Fruit fly (Drosophila melanogaster) whole organism, embryonic: ENCODE measurements around the gene CG43954.
A peak's percentile ranks its signal among the peaks of the same experiment; 100 is the strongest.

Source experiments
- ATbp ChIP-seq: fragments of 200-800 bp; sonication (Bioruptor generic); optimal IDR thresholded peaks from 2 replicates; lab custom pipeline; 2017; ENCODE audit warnings: missing biosample characterization, mild to moderate bottlenecking, missing genetic modification characterization, missing genetic modification reagents
- BtbVII ChIP-seq: fragments of 200-800 bp; sonication (Bioruptor generic); optimal IDR thresholded peaks from 3 replicates; lab custom pipeline; 2017; ENCODE audit warnings: missing biosample characterization, mild to moderate bottlenecking, missing genetic modification characterization
- Bteb2 ChIP-seq: fragments of 200-800 bp; sonication (Bioruptor generic); optimal IDR thresholded peaks from 2 replicates; lab custom pipeline; 2016; ENCODE audit warnings: missing biosample characterization, missing genetic modification characterization
- CG10267 ChIP-seq: fragments of 200-800 bp; sonication (Bioruptor generic); optimal IDR thresholded peaks from 2 replicates; lab custom pipeline; 2018; ENCODE audit warnings: missing biosample characterization, mild to moderate bottlenecking, missing genetic modification characterization, moderate library complexity
- CG10543 ChIP-seq: fragments of 200-800 bp; sonication (Bioruptor generic); optimal IDR thresholded peaks from 3 replicates; lab custom pipeline; 2017; ENCODE audit warnings: missing biosample characterization, mild to moderate bottlenecking, missing genetic modification characterization, moderate library complexity
- CG11247 ChIP-seq: fragments of 200-800 bp; sonication (Bioruptor generic); IDR thresholded peaks from 2 replicates; pipeline ENCODE4 v1.3.6; 2022; ENCODE audit warnings: missing biosample characterization, missing genetic modification characterization
- CG12219 ChIP-seq: fragments of 200-800 bp; sonication (Bioruptor generic); optimal IDR thresholded peaks from 3 replicates; lab custom pipeline; 2018; ENCODE audit warnings: missing biosample characterization, mild to moderate bottlenecking, missing genetic modification characterization
- CG1233 ChIP-seq: fragments of 200-800 bp; sonication (Bioruptor generic); optimal IDR thresholded peaks from 4 replicates; lab custom pipeline; 2018; ENCODE audit warnings: missing biosample characterization, mild to moderate bottlenecking, missing genetic modification characterization
- CG12659 ChIP-seq: fragments of 200-800 bp; sonication (Bioruptor generic); optimal IDR thresholded peaks from 3 replicates; lab custom pipeline; 2017; ENCODE audit warnings: mild to moderate bottlenecking, missing biosample characterization, missing genetic modification reagents, missing genetic modification characterization
- CG13296 ChIP-seq: fragments of 200-800 bp; sonication (Bioruptor generic); optimal IDR thresholded peaks from 3 replicates; lab custom pipeline; 2018; ENCODE audit warnings: missing biosample characterization, mild to moderate bottlenecking, missing genetic modification characterization
- CG13424 ChIP-seq: fragments of 200-800 bp; sonication (Bioruptor generic); optimal IDR thresholded peaks from 2 replicates; lab custom pipeline; 2019; ENCODE audit warnings: missing biosample characterization, mild to moderate bottlenecking, missing genetic modification characterization, moderate library complexity
- CG14014 ChIP-seq: fragments of 200-800 bp; sonication (Bioruptor generic); IDR thresholded peaks from 2 replicates; pipeline ENCODE4 v1.3.6; 2022; ENCODE audit warnings: missing biosample characterization, missing genetic modification characterization
- CG14667 ChIP-seq: fragments of 200-800 bp; sonication (Bioruptor generic); IDR thresholded peaks from 2 replicates; pipeline ENCODE4 v1.3.6; 2022; ENCODE audit warnings: missing biosample characterization, missing genetic modification characterization
- CG1792 ChIP-seq: fragments of 200-800 bp; sonication (Bioruptor generic); optimal IDR thresholded peaks from 2 replicates; lab custom pipeline; 2016; ENCODE audit warnings: missing biosample characterization, missing genetic modification characterization
- CG18011 ChIP-seq: fragments of 200-800 bp; sonication (Bioruptor generic); optimal IDR thresholded peaks from 2 replicates; lab custom pipeline; 2017; ENCODE audit warnings: missing biosample characterization, missing genetic modification characterization, mild to moderate bottlenecking, moderate library complexity, missing genotype
- CG32532 ChIP-seq: fragments of 200-800 bp; sonication (Bioruptor generic); IDR thresholded peaks from 2 replicates; pipeline ENCODE4 v1.3.6; 2022; ENCODE audit warnings: missing biosample characterization, missing genetic modification characterization
- CG6254 ChIP-seq: fragments of 200-800 bp; sonication (Bioruptor generic); optimal IDR thresholded peaks from 3 replicates; lab custom pipeline; 2017; ENCODE audit warnings: mild to moderate bottlenecking, missing biosample characterization, missing genetic modification reagents, missing genetic modification characterization
- CG6654 ChIP-seq: fragments of 200-800 bp; sonication (Bioruptor generic); optimal IDR thresholded peaks from 2 replicates; lab custom pipeline; 2017; ENCODE audit warnings: missing biosample characterization, mild to moderate bottlenecking, missing genetic modification characterization
- CG6689 ChIP-seq: fragments of 200-800 bp; sonication (Bioruptor generic); IDR thresholded peaks from 2 replicates; pipeline ENCODE4 v1.3.6; 2022; ENCODE audit warnings: missing biosample characterization, missing genetic modification characterization
- CG6813 ChIP-seq: fragments of 200-800 bp; sonication (Bioruptor generic); optimal IDR thresholded peaks from 2 replicates; lab custom pipeline; 2017; ENCODE audit warnings: missing biosample characterization, missing genetic modification characterization, mild to moderate bottlenecking, moderate library complexity, missing genetic modification reagents
- CG6854 ChIP-seq: fragments of 200-800 bp; sonication (Bioruptor generic); optimal IDR thresholded peaks from 3 replicates; lab custom pipeline; 2017; ENCODE audit warnings: missing biosample characterization, mild to moderate bottlenecking, missing genetic modification characterization
- CG7372 ChIP-seq: fragments of 200-800 bp; sonication (Bioruptor generic); IDR thresholded peaks from 2 replicates; pipeline ENCODE4 v1.3.6; 2022; ENCODE audit warnings: missing biosample characterization, missing genetic modification characterization
- CrebB ChIP-seq: fragments of 200-800 bp; sonication (Bioruptor generic); optimal IDR thresholded peaks from 3 replicates; lab custom pipeline; 2018; ENCODE audit warnings: missing biosample characterization, mild to moderate bottlenecking, missing genetic modification characterization
- D ChIP-seq, 2 experiments: fragments of 200-800 bp in 1 of 2; fragments of >200 bp in 1 of 2; sonication (Bioruptor generic) in 1 of 2; optimal IDR thresholded peaks; 2 replicates in 1 of 2; 3 replicates in 1 of 2; lab custom pipeline; 2017; ENCODE audit warnings: mild to moderate bottlenecking in 1 of 2, missing biosample characterization in 1 of 2, missing genetic modification characterization in 1 of 2, missing genetic modification reagents in 1 of 2
- D19A ChIP-seq: fragments of 200-800 bp; optimal IDR thresholded peaks from 3 replicates; lab custom pipeline; 2019; ENCODE audit warnings: missing biosample characterization, mild to moderate bottlenecking, missing genetic modification characterization, moderate library complexity
- Hr78 ChIP-seq, 2 experiments: fragments of 200-800 bp in 1 of 2; fragments of >200 bp in 1 of 2; sonication (Bioruptor generic) in 1 of 2; optimal IDR thresholded peaks; 2 replicates each; lab custom pipeline; 2017 to 2019; ENCODE audit warnings: missing biosample characterization in 2 of 2, missing genetic modification characterization in 2 of 2, mild to moderate bottlenecking in 1 of 2, moderate library complexity in 1 of 2
- Lim3 ChIP-seq: fragments of 200-800 bp; sonication (Bioruptor generic); IDR thresholded peaks from 2 replicates; pipeline ENCODE4 v1.3.6; 2022; ENCODE audit warnings: missing biosample characterization, missing genetic modification characterization
- Med ChIP-seq: fragments of 200-800 bp; sonication (Bioruptor generic); peaks from one replicate; lab custom pipeline; 2016; ENCODE audit warnings: missing biosample characterization, missing genetic modification characterization, mild to moderate bottlenecking, inconsistent platforms, moderate library complexity
- Myb ChIP-seq: fragments of 200-800 bp; sonication (Bioruptor generic); optimal IDR thresholded peaks from 2 replicates; lab custom pipeline; 2016; ENCODE audit warnings: missing biosample characterization, missing genetic modification characterization
- bsh ChIP-seq, 2 experiments: fragments of 200-800 bp; sonication (Bioruptor generic); optimal IDR thresholded peaks; 2 replicates each; lab custom pipeline; 2017 to 2018; ENCODE audit warnings: mild to moderate bottlenecking in 2 of 2, missing biosample characterization in 2 of 2, missing genetic modification characterization in 2 of 2, moderate library complexity in 1 of 2
- chinmo ChIP-seq: fragments of 200-800 bp; sonication (Bioruptor generic); IDR thresholded peaks from 4 replicates; pipeline ENCODE4 v1.3.6; 2022; ENCODE audit warnings: missing biosample characterization, missing genetic modification characterization; ENCODE audit not compliant: partially characterized antibody
- ci ChIP-seq: fragments of 200-800 bp; sonication (Bioruptor generic); IDR thresholded peaks from 3 replicates; pipeline ENCODE4 v1.3.6; 2022; ENCODE audit warnings: missing biosample characterization, missing genetic modification characterization
- cwo ChIP-seq: fragments of 200-800 bp; sonication (Bioruptor generic); optimal IDR thresholded peaks from 3 replicates; lab custom pipeline; 2017; ENCODE audit warnings: missing biosample characterization, missing genetic modification characterization, mild to moderate bottlenecking, moderate library complexity, missing genetic modification reagents
- dysf ChIP-seq: fragments of 200-800 bp; sonication (Bioruptor generic); IDR thresholded peaks from 3 replicates; pipeline ENCODE4 v1.3.6; 2022; ENCODE audit warnings: missing biosample characterization, missing genetic modification characterization
- fd64A ChIP-seq: fragments of 200-800 bp; sonication (Bioruptor generic); optimal IDR thresholded peaks from 3 replicates; lab custom pipeline; 2018; ENCODE audit warnings: missing biosample characterization, mild to moderate bottlenecking, missing genetic modification characterization
- fu2 ChIP-seq: fragments of 200-800 bp; sonication (Bioruptor generic); optimal IDR thresholded peaks from 2 replicates; lab custom pipeline; 2016; ENCODE audit warnings: missing biosample characterization, missing genetic modification characterization
- jigr1 ChIP-seq: fragments of 200-800 bp; sonication (Bioruptor generic); IDR thresholded peaks from 3 replicates; pipeline ENCODE4 v1.3.6; 2022; ENCODE audit warnings: missing biosample characterization, missing genetic modification characterization
- mirr ChIP-seq: fragments of 200-800 bp; sonication (Bioruptor generic); optimal IDR thresholded peaks from 3 replicates; lab custom pipeline; 2018; ENCODE audit warnings: missing biosample characterization, mild to moderate bottlenecking, missing genetic modification characterization
- peb ChIP-seq: fragments of 200-800 bp; sonication (Bioruptor generic); IDR thresholded peaks from 2 replicates; pipeline ENCODE4 v1.3.6; 2022; ENCODE audit warnings: missing biosample characterization, missing genetic modification characterization
- pho ChIP-seq: fragments of 200-800 bp; sonication (Bioruptor generic); optimal IDR thresholded peaks from 2 replicates; lab custom pipeline; 2016; ENCODE audit warnings: missing biosample characterization, missing genetic modification characterization
- pros ChIP-seq: fragments of 200-800 bp; sonication (Bioruptor generic); optimal IDR thresholded peaks from 3 replicates; lab custom pipeline; 2019; ENCODE audit warnings: missing biosample characterization, mild to moderate bottlenecking, missing genetic modification characterization, moderate library complexity
- schlank ChIP-seq: fragments of 200-800 bp; sonication (Bioruptor generic); optimal IDR thresholded peaks from 2 replicates; lab custom pipeline; 2018; ENCODE audit warnings: missing biosample characterization, mild to moderate bottlenecking, missing genetic modification characterization
- sens ChIP-seq: fragments of 200-800 bp; sonication (Bioruptor generic); peaks from one replicate; lab custom pipeline; 2016; ENCODE audit warnings: missing biosample characterization, missing genetic modification characterization
- sima ChIP-seq: fragments of 200-800 bp; sonication (Bioruptor generic); optimal IDR thresholded peaks from 2 replicates; lab custom pipeline; 2016; ENCODE audit warnings: missing biosample characterization, missing genetic modification characterization
- sug ChIP-seq: fragments of 200-800 bp; optimal IDR thresholded peaks from 2 replicates; lab custom pipeline; 2019; ENCODE audit warnings: missing biosample characterization, mild to moderate bottlenecking, missing genetic modification characterization, moderate library complexity
- tup ChIP-seq: fragments of 200-800 bp; sonication (Bioruptor generic); optimal IDR thresholded peaks from 2 replicates; lab custom pipeline; 2016; ENCODE audit warnings: missing biosample characterization, mild to moderate bottlenecking, missing genetic modification characterization, moderate library complexity

Gene CG43954

dm6 chr3L:16670195-16670594, 41.3 kb downstream of the CG43954 start (continued):
- TF ChIP-seq CG6813 (peak; percentile 20), mirr (GFP tag; lab: Kevin White, UChicago) (peak; percentile 79), fu2 (no peak), CG18011 (GFP tag; lab: Kevin White, UChicago) (no peak), CG32532 (GFP tag; lab: Robert Waterston, UW) (no peak), CG13296 (GFP tag; lab: Kevin White, UChicago) (peak; percentile 19), fd64A (GFP tag; lab: Kevin White, UChicago) (peak; percentile 11), sima (GFP tag; lab: Kevin White, UChicago) (no peak), peb (no peak), ci (GFP tag; lab: Robert Waterston, UW) (0 out of 3 replicates have a peak, but pooled peaks have one; percentile 26), D (optimal IDR thresholded peaks at IDR 0.05; lab: Kevin White, UChicago) (no peak), D (GFP tag; optimal IDR thresholded peaks at IDR 0.05; lab: Kevin White, UChicago) (no peak), CG6254 (GFP tag; lab: Kevin White, UChicago) (peak; percentile 28), CG14014 (GFP tag; lab: Robert Waterston, UW) (peak; percentile 23; the same call in 1 of the 2 replicates), sug (tag; lab: Kevin White, UChicago) (peak; percentile 57), schlank (peak; percentile 42), CG12219 (GFP tag; lab: Kevin White, UChicago) (peak; percentile 5), CG10543 (GFP tag; lab: Kevin White, UChicago) (peak; percentile 59), sens (no peak), pho (peak; percentile 10), CG12659 (GFP tag; lab: Kevin White, UChicago) (peak; percentile 25), bsh (GFP tag; optimal IDR thresholded peaks at IDR 0.05; lab: Kevin White, UChicago) (no peak), Med (GFP tag; lab: Kevin White, UChicago) (peak; percentile 83), CrebB (tag; lab: Kevin White, UChicago) (peak; percentile 2), CG1233 (GFP tag; lab: Kevin White, UChicago) (peak; percentile 3), ATbp (peak; percentile 52), CG13424 (peak; percentile 12), CG14667 (GFP tag; lab: Robert Waterston, UW) (no peak), cwo (GFP tag; lab: Kevin White, UChicago) (peak; percentile 28)

- 0 out of 4 replicates have a peak, but pooled peaks have one; percentile 23 for TF ChIP-seq chinmo (GFP tag; lab: Robert Waterston, UW)
- 0 out of 2 replicates have a peak, but pooled peaks have one; percentile 20 for TF ChIP-seq CG11247 (GFP tag; lab: Robert Waterston, UW)
- peak; percentile 48 for TF ChIP-seq Med (GFP tag; lab: Kevin White, UChicago)
- TF ChIP-seq Hr78 (GFP tag; optimal IDR thresholded peaks at IDR 0.05; lab: Kevin White, UChicago), result peak in 1 of 2 experiments; percentile 69
- TF ChIP-seq dysf (GFP tag; lab: Robert Waterston, UW), result no peak
Measured at dm6 chr3L:16668797-16669196, 42.7 kb downstream of the CG43954 start.

dm6 chr3L:16667663-16668465, 43.6 kb downstream of the CG43954 start, which contains the start of gene Galphaf:
Gene Galphaf, minus strand, starts transcription at chr3L:16667934.
- TF ChIP-seq Lim3 (GFP tag; lab: Robert Waterston, UW), result 0 out of 2 replicates have a peak, but pooled peaks have one; percentile 9
- no peak for TF ChIP-seq CG7372 (GFP tag; lab: Robert Waterston, UW)
- no peak for TF ChIP-seq D19A (tag; lab: Kevin White, UChicago)
- TF ChIP-seq CG10267 (tag; lab: Kevin White, UChicago), result no peak
- TF ChIP-seq BtbVII, result peak; percentile 2
- TF ChIP-seq CG6854 (GFP tag; lab: Kevin White, UChicago), result no peak
- no peak for TF ChIP-seq CG6689 (GFP tag; lab: Robert Waterston, UW)
- peak; percentile 22 for TF ChIP-seq Med (GFP tag; lab: Kevin White, UChicago)
- TF ChIP-seq pros (GFP tag; lab: Kevin White, UChicago), result no peak
- TF ChIP-seq tup (GFP tag; lab: Kevin White, UChicago), result no peak
- no peak for TF ChIP-seq CG1792 (GFP tag; lab: Kevin White, UChicago)
- no peak for TF ChIP-seq CG6654
- no peak for TF ChIP-seq Bteb2 (GFP tag; lab: Kevin White, UChicago)
- TF ChIP-seq jigr1 (GFP tag; lab: Robert Waterston, UW), result no peak
- no peak for TF ChIP-seq pho
- TF ChIP-seq Myb (GFP tag; lab: Kevin White, UChicago), result no peak
